Fruit fly (Drosophila melanogaster): ENCODE data around the gene Top2.

Gene Top2

DNA sequence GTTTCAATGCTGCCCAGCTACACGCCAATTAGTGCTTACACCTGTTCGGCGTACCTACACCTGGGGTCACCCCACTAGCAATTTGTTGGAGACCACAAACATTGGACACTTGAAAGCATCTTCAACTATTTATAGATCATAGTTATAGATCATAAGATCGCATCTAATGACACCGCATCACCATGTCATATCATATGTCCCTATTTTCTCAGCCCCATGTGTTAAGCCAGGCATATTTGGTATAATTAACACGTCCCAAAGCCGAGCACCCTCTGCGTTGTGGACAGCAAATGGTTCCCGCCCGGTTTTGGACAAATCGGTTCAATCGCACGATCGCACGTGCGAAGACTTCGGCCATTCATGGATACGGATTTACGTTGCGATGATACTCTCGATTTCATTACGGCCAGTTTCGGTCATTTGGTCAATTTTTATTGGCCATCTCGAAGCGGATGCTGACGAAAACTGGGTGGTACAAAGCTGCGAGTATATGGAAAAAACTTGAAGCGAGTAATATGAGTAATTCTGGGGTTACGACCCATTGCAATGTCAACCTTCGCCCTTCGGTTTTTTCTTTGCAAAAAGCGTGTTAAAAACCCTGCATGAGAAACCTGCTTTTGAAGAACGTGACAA is 13.6 kb downstream of the Top2 start (continued):
- TF ChIP-seq NK7.1 (GFP tag; optimal IDR thresholded peaks at IDR 0.05) = peak; percentile 66
- 0 out of 2 replicates have a peak, but pooled peaks have one; percentile 36 for TF ChIP-seq danr (GFP tag; IDR thresholded peaks at IDR 0.05)
- TF ChIP-seq hkb (optimal IDR thresholded peaks at IDR 0.05) = no peak
- peak; percentile 97 for TF ChIP-seq hkb (GFP tag; IDR thresholded peaks at IDR 0.05)
- peak; percentile 50 for TF ChIP-seq CG33213 (GFP tag; optimal IDR thresholded peaks at IDR 0.05)
- no peak for TF ChIP-seq CG4617 (GFP tag; optimal IDR thresholded peaks at IDR 0.05; ENCODE audit: borderline replicate concordance)
- peak; percentile 94 for TF ChIP-seq Ada2b (GFP tag; IDR thresholded peaks at IDR 0.05)
- TF ChIP-seq bowl (GFP tag; IDR thresholded peaks at IDR 0.05) = peak; percentile 52; the same call in 1 of the 2 replicates
- TF ChIP-seq gsb (GFP tag; IDR thresholded peaks at IDR 0.05) = peak; percentile 52
- TF ChIP-seq CG15514 (GFP tag; optimal IDR thresholded peaks at IDR 0.05) = peak; percentile 62
- TF ChIP-seq ttk (GFP tag; IDR thresholded peaks at IDR 0.05) = peak; percentile 77
- TF ChIP-seq sob (GFP tag; IDR thresholded peaks at IDR 0.05) = peak; percentile 64
- no peak for TF ChIP-seq CG9797 (GFP tag; optimal IDR thresholded peaks at IDR 0.05)
- peak; percentile 59 for TF ChIP-seq CG12942 (GFP tag; optimal IDR thresholded peaks at IDR 0.05)
- peak; percentile 76 for TF ChIP-seq CG12744 (GFP tag; optimal IDR thresholded peaks at IDR 0.05)
- TF ChIP-seq dati (GFP tag; IDR thresholded peaks at IDR 0.05) = no peak; the same call in 1 of the 2 replicates
- TF ChIP-seq CkIIα-i1 (GFP tag; IDR thresholded peaks at IDR 0.05) = no peak
- TF ChIP-seq Xrp1 (GFP tag; IDR thresholded peaks at IDR 0.05) = peak; percentile 80
- TF ChIP-seq klu (GFP tag; IDR thresholded peaks at IDR 0.05) = peak; percentile 32; the same call in 1 of the 2 replicates
- peak; percentile 71 for TF ChIP-seq NfI (GFP tag; optimal IDR thresholded peaks at IDR 0.05)
- TF ChIP-seq CG1602 (GFP tag; optimal IDR thresholded peaks at IDR 0.05) = peak; percentile 83
- TF ChIP-seq Adf1 (GFP tag; IDR thresholded peaks at IDR 0.05) = peak; percentile 44; the same call in 1 of the 2 replicates
- peak; percentile 74 for TF ChIP-seq CG6689 (GFP tag; IDR thresholded peaks at IDR 0.05)
- TF ChIP-seq CG10565 (GFP tag; optimal IDR thresholded peaks at IDR 0.05) = no peak
- TF ChIP-seq ab (GFP tag; optimal IDR thresholded peaks at IDR 0.05) = peak; percentile 63
- peak; percentile 22 to 45 for TF ChIP-seq insv (GFP tag; optimal IDR thresholded peaks at IDR 0.05)
- TF ChIP-seq CG4854 (GFP tag; optimal IDR thresholded peaks at IDR 0.05) = peak; percentile 27
- TF ChIP-seq sc (optimal IDR thresholded peaks at IDR 0.05) = no peak
- TF ChIP-seq sc (GFP tag; optimal IDR thresholded peaks at IDR 0.05) = peak; percentile 54
- peak; percentile 14 for TF ChIP-seq fd64A (GFP tag; optimal IDR thresholded peaks at IDR 0.05)
- peak; percentile 85 for TF ChIP-seq CG17912 (GFP tag; optimal IDR thresholded peaks at IDR 0.05)
- peak; percentile 87 to 94 for TF ChIP-seq Hr51 (GFP tag; optimal IDR thresholded peaks at IDR 0.05)
- TF ChIP-seq kni (GFP tag; optimal IDR thresholded peaks at IDR 0.05) = peak; percentile 87
- peak; percentile 25 for TF ChIP-seq dm (GFP tag; optimal IDR thresholded peaks at IDR 0.05)
- TF ChIP-seq eve (GFP tag; optimal IDR thresholded peaks at IDR 0.05) = no peak
- peak; percentile 67 for TF ChIP-seq CG17385 (GFP tag; optimal IDR thresholded peaks at IDR 0.05)
- peak; percentile 55 for TF ChIP-seq CG4424 (GFP tag; optimal IDR thresholded peaks at IDR 0.05)
- peak; percentile 92 for TF ChIP-seq ken (GFP tag; IDR thresholded peaks at IDR 0.05)
- TF ChIP-seq oc (tag; optimal IDR thresholded peaks at IDR 0.05) = peak; percentile 93
- peak; percentile 70 for TF ChIP-seq bcd (GFP tag; optimal IDR thresholded peaks at IDR 0.05)
- peak; percentile 84 for TF ChIP-seq row (GFP tag; IDR thresholded peaks at IDR 0.05)
- no peak for TF ChIP-seq CG14860 (GFP tag; IDR thresholded peaks at IDR 0.05; ENCODE audit: partially characterized antibody)
- TF ChIP-seq Lpt (GFP tag; optimal IDR thresholded peaks at IDR 0.05) = no peak
- peak; percentile 65 for TF ChIP-seq D19A (tag; optimal IDR thresholded peaks at IDR 0.05)
- no peak for TF ChIP-seq hb (GFP tag; IDR thresholded peaks at IDR 0.05; ENCODE audit: partially characterized antibody)
- TF ChIP-seq Poxn (GFP tag; IDR thresholded peaks at IDR 0.05) = peak; percentile 66
- TF ChIP-seq CG6791 (GFP tag; IDR thresholded peaks at IDR 0.05; ENCODE audit: partially characterized antibody) = no peak
- TF ChIP-seq sr (GFP tag; IDR thresholded peaks at IDR 0.05) = no peak
- TF ChIP-seq CG17802 (tag; optimal IDR thresholded peaks at IDR 0.05) = peak; percentile 6
- TF ChIP-seq Hand (GFP tag; optimal IDR thresholded peaks at IDR 0.05) = no peak

Data from whole organism, embryonic.